Fruit fly (Drosophila melanogaster): Measurements from ENCODE around the gene krz.

The krz gene

DNA sequence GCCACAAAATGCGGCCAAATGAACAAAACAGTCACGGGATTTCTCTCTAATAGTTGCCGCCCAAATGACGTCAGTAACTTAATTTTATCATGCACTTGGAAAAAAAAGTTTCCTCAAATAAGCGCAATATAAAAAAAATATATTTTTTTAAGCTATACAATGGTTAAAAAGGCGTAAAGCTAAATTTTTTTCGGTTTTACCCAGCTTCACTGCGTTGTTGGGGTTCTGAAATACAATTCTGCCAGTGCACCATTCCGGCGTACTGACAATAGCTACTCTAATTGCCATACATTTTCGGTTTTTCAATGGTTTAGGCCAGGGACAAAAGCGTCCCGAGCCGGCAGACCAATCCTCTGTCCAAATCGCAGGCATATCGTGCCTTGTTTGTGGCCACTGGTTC, 18.9 kb downstream of the krz start (continued):
- no peak for TF ChIP-seq CG6808 (GFP tag; optimal IDR thresholded peaks at IDR 0.05)
- TF ChIP-seq Smox (GFP tag; optimal IDR thresholded peaks at IDR 0.05) = no peak
- peak; percentile 47 for TF ChIP-seq CG32006 (GFP tag; optimal IDR thresholded peaks at IDR 0.05)
- no peak for TF ChIP-seq ss (GFP tag; optimal IDR thresholded peaks at IDR 0.05)
- no peak for TF ChIP-seq CG31627 (GFP tag; optimal IDR thresholded peaks at IDR 0.05)
- peak; percentile 52 for TF ChIP-seq Hr4 (GFP tag; optimal IDR thresholded peaks at IDR 0.05)
- TF ChIP-seq eg (GFP tag; IDR thresholded peaks at IDR 0.05) = no peak
- TF ChIP-seq vri (GFP tag; optimal IDR thresholded peaks at IDR 0.05) = no peak
- TF ChIP-seq OdsH (GFP tag; optimal IDR thresholded peaks at IDR 0.05) = peak; percentile 21

dm6 chr3R:32029134-32029533, 22.7 kb downstream of the krz start:
- no peak for TF ChIP-seq Hr4 (GFP tag; optimal IDR thresholded peaks at IDR 0.05)
- no peak for TF ChIP-seq CG3032 (tag; optimal IDR thresholded peaks at IDR 0.05)
- peak; percentile 11 for TF ChIP-seq fkh (GFP tag; optimal IDR thresholded peaks at IDR 0.05)
- no peak for TF ChIP-seq lz (GFP tag; optimal IDR thresholded peaks at IDR 0.05)
- no peak for TF ChIP-seq achi (GFP tag; optimal IDR thresholded peaks at IDR 0.05)

DNA sequence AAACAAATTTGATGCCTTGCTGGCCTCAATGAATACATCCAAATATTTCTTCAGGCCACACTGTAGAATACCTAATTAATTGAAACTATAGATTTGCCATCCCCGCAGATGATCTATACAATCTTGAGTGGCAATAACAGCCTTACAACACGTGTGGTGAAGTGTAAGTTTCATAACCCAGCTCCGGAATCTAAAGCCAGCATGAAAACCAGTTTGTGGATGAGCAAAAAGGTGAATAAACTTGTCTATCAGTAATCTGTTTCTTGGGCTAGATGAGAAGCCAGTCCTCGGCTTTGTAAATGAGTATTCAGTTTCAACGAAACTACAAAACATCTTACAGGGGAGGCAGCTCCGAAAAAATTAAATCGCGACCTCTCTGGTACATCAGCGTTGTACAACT, 29.7 kb downstream of the krz start:
- TF ChIP-seq fd59A (GFP tag; optimal IDR thresholded peaks at IDR 0.05) (no peak), CG9139 (GFP tag; optimal IDR thresholded peaks at IDR 0.05) (no peak), CG34406 (GFP tag; optimal IDR thresholded peaks at IDR 0.05) (no peak), Blimp-1 (GFP tag; optimal IDR thresholded peaks at IDR 0.05) (no peak), ss (GFP tag; optimal IDR thresholded peaks at IDR 0.05) (peak in 1 of 2 experiments; percentile 19), CG7368 (GFP tag; optimal IDR thresholded peaks at IDR 0.05) (no peak), salr (GFP tag; optimal IDR thresholded peaks at IDR 0.05) (no peak), cyc (GFP tag; optimal IDR thresholded peaks at IDR 0.05) (no peak), dac (GFP tag; optimal IDR thresholded peaks at IDR 0.05) (no peak), Eip78C (GFP tag) (peak; percentile 24), CG11294 (GFP tag; IDR thresholded peaks at IDR 0.05) (no peak), CG10631 (GFP tag; optimal IDR thresholded peaks at IDR 0.05) (peak; percentile 33), Eip75B (GFP tag; optimal IDR thresholded peaks at IDR 0.05) (no peak), CG4318 (GFP tag; optimal IDR thresholded peaks at IDR 0.05) (no peak), topi (GFP tag; optimal IDR thresholded peaks at IDR 0.05) (no peak)

DNA sequence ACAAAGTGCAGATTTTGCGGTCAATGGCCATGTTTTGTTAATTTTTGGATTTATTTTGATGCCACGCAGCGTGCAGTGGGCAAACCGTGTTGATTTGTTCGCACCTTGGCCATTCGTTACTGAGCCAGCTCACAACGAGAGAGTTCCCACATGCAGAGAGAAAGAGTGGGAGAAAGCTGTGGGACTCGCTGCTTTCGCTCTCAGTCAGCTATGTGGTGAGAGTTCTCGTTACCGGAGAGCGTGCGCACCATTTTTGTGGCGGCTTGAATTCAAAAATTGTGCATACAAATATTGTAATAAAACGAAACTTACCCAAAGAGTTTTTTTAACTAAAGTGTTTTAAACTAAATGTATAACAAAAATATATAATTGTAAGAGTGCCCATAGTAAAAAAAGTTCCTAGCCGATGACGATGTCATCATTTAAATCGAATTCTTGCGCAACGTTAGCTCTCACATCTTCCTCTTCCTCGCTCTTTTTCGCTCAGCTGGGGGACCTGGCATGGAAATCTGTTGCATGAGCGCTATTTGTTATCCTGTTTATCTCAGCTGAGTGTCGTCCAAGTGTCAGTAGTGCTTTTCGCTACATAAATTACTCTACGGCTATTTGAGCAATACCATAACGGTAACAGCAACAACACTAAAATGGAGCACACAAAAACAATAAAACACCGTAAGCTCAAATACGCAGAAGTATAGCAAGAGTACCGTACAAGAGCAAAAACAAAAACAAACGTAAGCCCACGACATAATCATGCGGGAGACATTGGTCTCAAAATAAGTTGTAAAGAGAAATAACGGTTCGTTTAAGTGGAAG, 36.2 kb downstream of the krz start, which contains the start of gene heph:
TSS of gene heph (minus strand) at position 121 of the 816 bp plus-strand sequence.
- no peak for TF ChIP-seq CG8119 (GFP tag; IDR thresholded peaks at IDR 0.05)
- no peak for TF ChIP-seq CG8632 (GFP tag; optimal IDR thresholded peaks at IDR 0.05)
- TF ChIP-seq Sox14 (GFP tag; optimal IDR thresholded peaks at IDR 0.05) = no peak
- no peak for TF ChIP-seq CG3919 (GFP tag; optimal IDR thresholded peaks at IDR 0.05)
- TF ChIP-seq topi (GFP tag; optimal IDR thresholded peaks at IDR 0.05) = no peak
- TF ChIP-seq ss (GFP tag; optimal IDR thresholded peaks at IDR 0.05) = no peak
- no peak for TF ChIP-seq CG8319 (GFP tag; optimal IDR thresholded peaks at IDR 0.05)
- TF ChIP-seq fkh (GFP tag; optimal IDR thresholded peaks at IDR 0.05) = no peak
- TF ChIP-seq Sox102F (GFP tag; optimal IDR thresholded peaks at IDR 0.05) = no peak
- no peak for TF ChIP-seq Met (GFP tag; optimal IDR thresholded peaks at IDR 0.05)
- no peak for TF ChIP-seq Eip93F (GFP tag; optimal IDR thresholded peaks at IDR 0.05)
- TF ChIP-seq Lpt (GFP tag; optimal IDR thresholded peaks at IDR 0.05) = no peak
- no peak for TF ChIP-seq acj6 (GFP tag; optimal IDR thresholded peaks at IDR 0.05)
